Fruit fly (Drosophila melanogaster): ENCODE data around the gene tsg.

The tsg gene

dm6 chrX:12003437-12004394 lies 15.0 kb upstream of the tsg start, which contains the start of gene fw:
fw (minus strand) TSS chrX:12003914.
- TF ChIP-seq Opbp (GFP tag; IDR thresholded peaks at IDR 0.05; ENCODE audit: partially characterized antibody) (no peak), CG2875 (GFP tag; optimal IDR thresholded peaks at IDR 0.05) (peak; percentile 24), ham (GFP tag; IDR thresholded peaks at IDR 0.05) (no peak), CG30403 (GFP tag; optimal IDR thresholded peaks at IDR 0.05) (no peak), scrt (GFP tag; optimal IDR thresholded peaks at IDR 0.05) (no peak), H15 (GFP tag; IDR thresholded peaks at IDR 0.05) (peak; percentile 47; the same call in 1 of the 3 replicates), CG7556 (GFP tag; optimal IDR thresholded peaks at IDR 0.05) (no peak), yki (optimal IDR thresholded peaks at IDR 0.05) (no peak), CG13624 (GFP tag; optimal IDR thresholded peaks at IDR 0.05) (no peak), btn (GFP tag; optimal IDR thresholded peaks at IDR 0.05) (no peak), CG10462 (GFP tag; optimal IDR thresholded peaks at IDR 0.05) (no peak), ato (GFP tag; IDR thresholded peaks at IDR 0.05; ENCODE audit: partially characterized antibody) (no peak), CG9727 (GFP tag; optimal IDR thresholded peaks at IDR 0.05) (no peak), CG17829 (tag; optimal IDR thresholded peaks at IDR 0.05) (peak; percentile 22), B-H2 (GFP tag; optimal IDR thresholded peaks at IDR 0.05) (no peak), pb (GFP tag; optimal IDR thresholded peaks at IDR 0.05) (no peak), CG11696 (GFP tag; IDR thresholded peaks at IDR 0.05) (no peak), CG7372 (GFP tag; IDR thresholded peaks at IDR 0.05) (no peak), salm (tag; optimal IDR thresholded peaks at IDR 0.05) (no peak), inv (GFP tag; IDR thresholded peaks at IDR 0.05; ENCODE audit: partially characterized antibody) (no peak), Sry-β (GFP tag; optimal IDR thresholded peaks at IDR 0.05) (no peak), kni (GFP tag; optimal IDR thresholded peaks at IDR 0.05) (no peak), amos (GFP tag; IDR thresholded peaks at IDR 0.05; ENCODE audit: partially characterized antibody) (no peak), CG4424 (GFP tag; optimal IDR thresholded peaks at IDR 0.05) (no peak), CG2116 (GFP tag; optimal IDR thresholded peaks at IDR 0.05) (no peak), ro (GFP tag; IDR thresholded peaks at IDR 0.05) (no peak), row (GFP tag; IDR thresholded peaks at IDR 0.05) (peak; percentile 52), Ptx1 (GFP tag; IDR thresholded peaks at IDR 0.05) (no peak), Fer1 (GFP tag; optimal IDR thresholded peaks at IDR 0.05) (peak; percentile 14), bigmax (GFP tag; optimal IDR thresholded peaks at IDR 0.05) (no peak), CG4404 (GFP tag; IDR thresholded peaks at IDR 0.05) (no peak), sima (GFP tag; optimal IDR thresholded peaks at IDR 0.05) (no peak), Blimp-1 (GFP tag; optimal IDR thresholded peaks at IDR 0.05) (peak; percentile 14), unc-4 (GFP tag; IDR thresholded peaks at IDR 0.05; ENCODE audit: partially characterized antibody) (no peak), zfh1 (GFP tag; IDR thresholded peaks at IDR 0.05) (peak; percentile 37; the same call in 1 of the 3 replicates), CG9437 (GFP tag; optimal IDR thresholded peaks at IDR 0.05) (no peak), hth (optimal IDR thresholded peaks at IDR 0.05) (no peak), Hr3 (GFP tag; optimal IDR thresholded peaks at IDR 0.05) (peak; percentile 7), CHES-1-like (GFP tag; optimal IDR thresholded peaks at IDR 0.05) (no peak), Optix (GFP tag; IDR thresholded peaks at IDR 0.05) (peak; percentile 54; the same call in 1 of the 3 replicates), Atf6 (GFP tag; IDR thresholded peaks at IDR 0.05) (no peak), CG11456 (GFP tag; IDR thresholded peaks at IDR 0.05) (no peak), CG9932 (GFP tag; IDR thresholded peaks at IDR 0.05) (peak; percentile 40; the same call in 1 of the 2 replicates), Mrtf (GFP tag; IDR thresholded peaks at IDR 0.05) (peak; percentile 56; the same call in 1 of the 3 replicates), lmd (GFP tag; IDR thresholded peaks at IDR 0.05) (peak; percentile 18; the same call in 1 of the 2 replicates), Kr (GFP tag; optimal IDR thresholded peaks at IDR 0.05) (no peak), Tbp (GFP tag; optimal IDR thresholded peaks at IDR 0.05) (no peak), CG12942 (GFP tag; optimal IDR thresholded peaks at IDR 0.05) (no peak), slou (GFP tag; optimal IDR thresholded peaks at IDR 0.05) (no peak), TFAM (GFP tag; optimal IDR thresholded peaks at IDR 0.05) (no peak)
